Fruit fly (Drosophila melanogaster) whole organism, embryonic: ENCODE measurements around the gene cni.

Experiments
- Abd-B ChIP-seq: fragments of 200-800 bp; sonication (Bioruptor generic); optimal IDR thresholded peaks from 2 replicates; lab custom pipeline; 2018; ENCODE audit warnings: missing biosample characterization, mild to moderate bottlenecking, missing genetic modification characterization, moderate library complexity
- CG11504 ChIP-seq: fragments of 200-800 bp; sonication (Bioruptor generic); optimal IDR thresholded peaks from 3 replicates; lab custom pipeline; 2019; ENCODE audit warnings: missing biosample characterization, mild to moderate bottlenecking, missing genetic modification characterization, moderate library complexity
- CG11696 ChIP-seq: fragments of 200-800 bp; sonication (Bioruptor generic); IDR thresholded peaks from 2 replicates; pipeline ENCODE4 v1.3.6; 2022; ENCODE audit warnings: missing biosample characterization, missing genetic modification characterization
- CG12659 ChIP-seq: fragments of 200-800 bp; sonication (Bioruptor generic); optimal IDR thresholded peaks from 3 replicates; lab custom pipeline; 2017; ENCODE audit warnings: mild to moderate bottlenecking, missing biosample characterization, missing genetic modification reagents, missing genetic modification characterization
- CG14860 ChIP-seq: fragments of 200-800 bp; sonication (Bioruptor generic); IDR thresholded peaks from 3 replicates; pipeline ENCODE4 v1.3.6; 2022; ENCODE audit warnings: missing biosample characterization, missing genetic modification characterization; ENCODE audit not compliant: partially characterized antibody
- CG15601 ChIP-seq: fragments of 200-800 bp; sonication (Bioruptor generic); optimal IDR thresholded peaks from 3 replicates; lab custom pipeline; 2019; ENCODE audit warnings: missing biosample characterization, mild to moderate bottlenecking, missing genetic modification characterization, moderate library complexity
- CG1602 ChIP-seq: fragments of 200-800 bp; sonication (Bioruptor generic); optimal IDR thresholded peaks from 3 replicates; lab custom pipeline; 2016; ENCODE audit warnings: missing biosample characterization, missing genetic modification characterization
- CG17328 ChIP-seq: fragments of 200-800 bp; sonication (Bioruptor generic); IDR thresholded peaks from 2 replicates; pipeline ENCODE4 v1.3.6; 2022; ENCODE audit warnings: missing biosample characterization, missing genetic modification characterization
- CG17361 ChIP-seq: fragments of 200-800 bp; sonication (Bioruptor generic); IDR thresholded peaks from 3 replicates; pipeline ENCODE4 v1.3.6; 2022; ENCODE audit warnings: missing biosample characterization, missing genetic modification characterization
- CG33213 ChIP-seq: fragments of 200-800 bp; sonication (Bioruptor generic); optimal IDR thresholded peaks from 3 replicates; lab custom pipeline; 2016; ENCODE audit warnings: missing biosample characterization, missing genetic modification characterization
- CG4404 ChIP-seq: fragments of 200-800 bp; sonication (Bioruptor generic); IDR thresholded peaks from 2 replicates; pipeline ENCODE4 v1.3.6; 2022; ENCODE audit warnings: missing biosample characterization, missing genetic modification characterization
- CG4707 ChIP-seq: fragments of 200-800 bp; sonication (Bioruptor generic); optimal IDR thresholded peaks from 2 replicates; lab custom pipeline; 2018; ENCODE audit warnings: missing biosample characterization, mild to moderate bottlenecking, missing genetic modification characterization, moderate library complexity
- CG6654 ChIP-seq: fragments of 200-800 bp; sonication (Bioruptor generic); optimal IDR thresholded peaks from 2 replicates; lab custom pipeline; 2017; ENCODE audit warnings: missing biosample characterization, mild to moderate bottlenecking, missing genetic modification characterization
- CG7987 ChIP-seq: fragments of 200-800 bp; sonication (Bioruptor generic); optimal IDR thresholded peaks from 2 replicates; lab custom pipeline; 2018; ENCODE audit warnings: missing biosample characterization, mild to moderate bottlenecking, missing genetic modification characterization, moderate library complexity
- CG9437 ChIP-seq: fragments of 200-800 bp; sonication (Bioruptor generic); optimal IDR thresholded peaks from 2 replicates; lab custom pipeline; 2018; ENCODE audit warnings: missing biosample characterization, mild to moderate bottlenecking, missing genetic modification characterization
- CG9727 ChIP-seq: fragments of 200-800 bp; sonication (Bioruptor generic); optimal IDR thresholded peaks from 3 replicates; lab custom pipeline; 2017; ENCODE audit warnings: missing biosample characterization, mild to moderate bottlenecking, missing genetic modification characterization
- CG9817 ChIP-seq: fragments of 200-800 bp; sonication (Bioruptor generic); optimal IDR thresholded peaks from 2 replicates; lab custom pipeline; 2018; ENCODE audit warnings: missing biosample characterization, mild to moderate bottlenecking, missing genetic modification characterization, moderate library complexity
- CkIIα-i1 ChIP-seq: fragments of 200-800 bp; sonication (Bioruptor generic); IDR thresholded peaks from 2 replicates; pipeline ENCODE4 v1.3.6; 2022; ENCODE audit warnings: missing biosample characterization, missing genetic modification characterization
- Dip2 ChIP-seq: fragments of 200-800 bp; sonication (Bioruptor generic); IDR thresholded peaks from 2 replicates; pipeline ENCODE4 v1.3.6; 2022; ENCODE audit warnings: missing biosample characterization, missing genetic modification characterization
- HHEX ChIP-seq: fragments of 200-800 bp; sonication (Bioruptor generic); optimal IDR thresholded peaks from 3 replicates; lab custom pipeline; 2017; ENCODE audit warnings: missing biosample characterization, mild to moderate bottlenecking, missing genetic modification characterization, missing genetic modification reagents
- HLH54F ChIP-seq: fragments of 200-800 bp; sonication (Bioruptor generic); optimal IDR thresholded peaks from 3 replicates; lab custom pipeline; 2016; ENCODE audit warnings: missing biosample characterization, missing genetic modification characterization
- HmgD ChIP-seq: fragments of 200-800 bp; sonication (Bioruptor generic); optimal IDR thresholded peaks from 3 replicates; lab custom pipeline; 2016; ENCODE audit warnings: missing biosample characterization, missing genetic modification characterization
- Nf-YA ChIP-seq: fragments of 200-800 bp; sonication (Bioruptor generic); IDR thresholded peaks from 2 replicates; pipeline ENCODE4 v1.3.6; 2022; ENCODE audit warnings: missing biosample characterization, missing genetic modification characterization
- Oli ChIP-seq: fragments of 200-800 bp; sonication (Bioruptor generic); optimal IDR thresholded peaks from 2 replicates; lab custom pipeline; 2018; ENCODE audit warnings: missing biosample characterization, mild to moderate bottlenecking, missing genetic modification characterization, moderate library complexity
- Pdp1 ChIP-seq, 2 experiments: fragments of 200-800 bp; sonication (Bioruptor generic); optimal IDR thresholded peaks; 3 replicates each; lab custom pipeline; 2016; ENCODE audit warnings: missing biosample characterization in 2 of 2, missing genetic modification characterization in 2 of 2, mild to moderate bottlenecking in 1 of 2, moderate library complexity in 1 of 2
- Sox100B ChIP-seq: fragments of 200-800 bp; sonication (Bioruptor generic); optimal IDR thresholded peaks from 3 replicates; lab custom pipeline; 2018; ENCODE audit warnings: missing biosample characterization, mild to moderate bottlenecking, missing genetic modification characterization
- Vsx1 ChIP-seq: fragments of 200-800 bp; sonication (Bioruptor generic); optimal IDR thresholded peaks from 2 replicates; lab custom pipeline; 2017; ENCODE audit warnings: missing biosample characterization, mild to moderate bottlenecking, missing genetic modification characterization, missing genetic modification reagents
- bcd ChIP-seq: fragments of 200-800 bp; sonication (Bioruptor generic); optimal IDR thresholded peaks from 2 replicates; lab custom pipeline; 2017; ENCODE audit warnings: missing biosample characterization, mild to moderate bottlenecking, missing genetic modification characterization
- bigmax ChIP-seq: fragments of 200-800 bp; sonication (Bioruptor generic); optimal IDR thresholded peaks from 2 replicates; lab custom pipeline; 2018; ENCODE audit warnings: missing biosample characterization, mild to moderate bottlenecking, missing genetic modification characterization
- chn ChIP-seq: fragments of 200-800 bp; sonication (Bioruptor generic); optimal IDR thresholded peaks from 2 replicates; lab custom pipeline; 2016; ENCODE audit warnings: missing biosample characterization, missing genetic modification characterization
- danr ChIP-seq: fragments of 200-800 bp; sonication (Bioruptor generic); IDR thresholded peaks from 2 replicates; pipeline ENCODE4 v1.3.6; 2022; ENCODE audit warnings: missing biosample characterization, missing genetic modification characterization
- ewg ChIP-seq: fragments of 200-800 bp; sonication (Bioruptor generic); optimal IDR thresholded peaks from 3 replicates; lab custom pipeline; 2017; ENCODE audit warnings: mild to moderate bottlenecking, missing biosample characterization, missing genetic modification reagents, missing genetic modification characterization
- fd102C ChIP-seq: fragments of 200-800 bp; sonication (Bioruptor generic); optimal IDR thresholded peaks from 2 replicates; lab custom pipeline; 2018; ENCODE audit warnings: missing biosample characterization, mild to moderate bottlenecking, missing genetic modification characterization, moderate library complexity
- gcm ChIP-seq: fragments of 200-800 bp; sonication (Bioruptor generic); optimal IDR thresholded peaks from 2 replicates; lab custom pipeline; 2019; ENCODE audit warnings: missing biosample characterization, mild to moderate bottlenecking, missing genetic modification characterization, moderate library complexity
- h ChIP-seq: fragments of >200 bp; optimal IDR thresholded peaks from 2 replicates; lab custom pipeline; 2017
- hth ChIP-seq: fragments of >200 bp; optimal IDR thresholded peaks from 2 replicates; lab custom pipeline; 2017; ENCODE audit warnings: inconsistent platforms
- jigr1 ChIP-seq: fragments of 200-800 bp; sonication (Bioruptor generic); IDR thresholded peaks from 3 replicates; pipeline ENCODE4 v1.3.6; 2022; ENCODE audit warnings: missing biosample characterization, missing genetic modification characterization
- kah ChIP-seq: fragments of 200-800 bp; sonication (Bioruptor generic); optimal IDR thresholded peaks from 2 replicates; lab custom pipeline; 2018; ENCODE audit warnings: missing biosample characterization, mild to moderate bottlenecking, missing genetic modification characterization
- lmd ChIP-seq: fragments of 200-800 bp; sonication (Bioruptor generic); IDR thresholded peaks from 2 replicates; pipeline ENCODE4 v1.3.6; 2022; ENCODE audit warnings: missing biosample characterization, missing genetic modification characterization
- nmo ChIP-seq: fragments of 200-800 bp; sonication (Bioruptor generic); optimal IDR thresholded peaks from 2 replicates; lab custom pipeline; 2018; ENCODE audit warnings: missing biosample characterization, mild to moderate bottlenecking, missing genetic modification characterization, moderate library complexity
- pum ChIP-seq: fragments of 200-800 bp; sonication (Bioruptor generic); optimal IDR thresholded peaks from 2 replicates; lab custom pipeline; 2016; ENCODE audit warnings: missing biosample characterization, missing genetic modification characterization
- pzg ChIP-seq: fragments of 200-800 bp; sonication (Bioruptor generic); optimal IDR thresholded peaks from 3 replicates; lab custom pipeline; 2018; ENCODE audit warnings: missing biosample characterization, mild to moderate bottlenecking, missing genetic modification characterization, moderate library complexity
- tin ChIP-seq: fragments of 200-800 bp; sonication (Bioruptor generic); optimal IDR thresholded peaks from 3 replicates; lab custom pipeline; 2016; ENCODE audit warnings: missing biosample characterization, missing genetic modification characterization
- toy ChIP-seq: fragments of 200-800 bp; sonication (Bioruptor generic); IDR thresholded peaks from 2 replicates; pipeline ENCODE4 v1.3.6; 2022; ENCODE audit warnings: missing biosample characterization, missing genetic modification characterization
- twi ChIP-seq: fragments of 200-800 bp; optimal IDR thresholded peaks from 2 replicates; lab custom pipeline; 2019; ENCODE audit warnings: missing biosample characterization, mild to moderate bottlenecking, missing genetic modification characterization, moderate library complexity
- unc-4 ChIP-seq: fragments of 200-800 bp; sonication (Bioruptor generic); IDR thresholded peaks from 2 replicates; pipeline ENCODE4 v1.3.6; 2022; ENCODE audit warnings: missing biosample characterization, missing genetic modification characterization; ENCODE audit not compliant: partially characterized antibody
- unpg ChIP-seq: fragments of 200-800 bp; sonication (Bioruptor generic); optimal IDR thresholded peaks from 3 replicates; lab custom pipeline; 2018; ENCODE audit warnings: missing biosample characterization, mild to moderate bottlenecking, missing genetic modification characterization, moderate library complexity
- vfl ChIP-seq: fragments of 200-800 bp; sonication (Bioruptor generic); optimal IDR thresholded peaks from 2 replicates; lab custom pipeline; 2016; ENCODE audit warnings: missing biosample characterization, missing genetic modification characterization
- zf30C ChIP-seq: fragments of 200-800 bp; sonication (Bioruptor generic); optimal IDR thresholded peaks from 3 replicates; lab custom pipeline; 2018; ENCODE audit warnings: missing biosample characterization, mild to moderate bottlenecking, missing genetic modification characterization

The cni gene

dm6 chr2L:16325515-16326257 lies 15.2 kb upstream of the cni start, which contains the start of gene cact (continued):
- TF ChIP-seq danr (GFP tag; lab: Robert Waterston, UW) (peak; percentile 74), Nf-YA (GFP tag; lab: Robert Waterston, UW) (peak; percentile 72; the same call in 1 of the 2 replicates), pzg (GFP tag; lab: Kevin White, UChicago) (peak; percentile 66), CG12659 (peak; percentile 95), bcd (peak; percentile 92), Abd-B (GFP tag; lab: Kevin White, UChicago) (peak; percentile 91), CG9817 (peak; percentile 92), unpg (GFP tag; lab: Kevin White, UChicago) (peak; percentile 95), fd102C (peak; percentile 49), vfl (GFP tag; lab: Kevin White, UChicago) (peak; percentile 93), h (no peak), kah (GFP tag; lab: Kevin White, UChicago) (peak; percentile 53), Pdp1 (GFP tag; optimal IDR thresholded peaks at IDR 0.05; lab: Kevin White, UChicago) (peak; percentile 92 to 94), gcm (peak; percentile 89), zf30C (GFP tag; lab: Kevin White, UChicago) (no peak), CG17361 (GFP tag; lab: Robert Waterston, UW) (peak; percentile 93), HLH54F (GFP tag; lab: Kevin White, UChicago) (peak; percentile 95), chn (peak; percentile 94), Sox100B (GFP tag; lab: Kevin White, UChicago) (peak; percentile 77), tin (peak; percentile 91), CG11696 (GFP tag; lab: Robert Waterston, UW) (peak; percentile 73), bigmax (peak; percentile 4), CG33213 (GFP tag; lab: Kevin White, UChicago) (peak; percentile 93), CG1602 (GFP tag; lab: Kevin White, UChicago) (peak; percentile 93), CG9437 (GFP tag; lab: Kevin White, UChicago) (peak; percentile 79), HHEX (peak; percentile 89), CG11504 (tag; lab: Kevin White, UChicago) (peak; percentile 91), CG4707 (GFP tag; lab: Kevin White, UChicago) (no peak), CG4404 (GFP tag; lab: Robert Waterston, UW) (peak; percentile 80), CkIIα-i1 (GFP tag; lab: Robert Waterston, UW) (peak; percentile 38; the same call in 1 of the 2 replicates), unc-4 (GFP tag; lab: Robert Waterston, UW) (peak; percentile 63), Oli (tag; lab: Kevin White, UChicago) (peak; percentile 92), jigr1 (GFP tag; lab: Robert Waterston, UW) (no peak), lmd (GFP tag; lab: Robert Waterston, UW) (peak; percentile 92), pum (GFP tag; lab: Kevin White, UChicago) (peak; percentile 96), twi (tag; lab: Kevin White, UChicago) (peak; percentile 89), CG15601 (tag; lab: Kevin White, UChicago) (peak; percentile 90), CG14860 (GFP tag; lab: Robert Waterston, UW) (no peak), hth (no peak), CG6654 (GFP tag; lab: Kevin White, UChicago) (peak; percentile 78), Vsx1 (GFP tag; lab: Kevin White, UChicago) (peak; percentile 79), CG17328 (GFP tag; lab: Robert Waterston, UW) (peak; percentile 91), nmo (GFP tag; lab: Kevin White, UChicago) (peak; percentile 94), HmgD (GFP tag; lab: Kevin White, UChicago) (peak; percentile 93), CG7987 (GFP tag; lab: Kevin White, UChicago) (peak; percentile 62), toy (GFP tag; lab: Robert Waterston, UW) (no peak), ewg (GFP tag; lab: Kevin White, UChicago) (peak; percentile 83), CG9727 (GFP tag; lab: Kevin White, UChicago) (peak; percentile 95), Dip2 (GFP tag; lab: Robert Waterston, UW) (no peak)
